Worm (Caenorhabditis elegans): Measurements from ENCODE around the gene Y2H9A.6.

DNA sequence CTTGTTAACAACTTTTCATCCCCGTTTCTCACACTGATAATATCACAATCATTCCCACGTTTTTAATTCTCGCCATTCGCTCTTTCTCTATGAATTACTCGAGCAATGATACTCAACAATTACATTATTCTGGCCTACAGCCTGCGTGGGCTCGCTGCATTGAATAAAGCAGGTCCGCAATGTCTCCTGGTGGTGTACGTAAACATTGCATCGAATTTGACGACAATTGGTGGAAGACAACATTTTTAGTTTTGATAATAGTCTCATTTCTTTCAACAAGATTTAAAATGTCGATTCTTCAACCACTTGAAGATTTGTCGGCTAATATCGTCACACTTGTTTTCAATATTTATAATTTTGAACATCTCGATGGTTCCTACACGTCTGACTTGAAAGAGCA, 15.7 kb downstream of the Y2H9A.6 start, which contains the start of gene bath-39:
- TF ChIP-seq scrt-1 (GFP tag; IDR thresholded peaks at IDR 0.05) (no peak), hmbx-1 (tag; optimal IDR thresholded peaks at IDR 0.05) (no peak), ama-1 (optimal IDR thresholded peaks at IDR 0.05) (no peak), ets-7 (tag; optimal IDR thresholded peaks at IDR 0.05) (no peak), aly-1 (tag; optimal IDR thresholded peaks at IDR 0.05) (no peak), tbx-11 (GFP tag; IDR thresholded peaks at IDR 0.05) (no peak)

Measured in whole organism, early embryonic.